Worm (Caenorhabditis elegans): Measurements from ENCODE around the gene B0238.15.

DNA sequence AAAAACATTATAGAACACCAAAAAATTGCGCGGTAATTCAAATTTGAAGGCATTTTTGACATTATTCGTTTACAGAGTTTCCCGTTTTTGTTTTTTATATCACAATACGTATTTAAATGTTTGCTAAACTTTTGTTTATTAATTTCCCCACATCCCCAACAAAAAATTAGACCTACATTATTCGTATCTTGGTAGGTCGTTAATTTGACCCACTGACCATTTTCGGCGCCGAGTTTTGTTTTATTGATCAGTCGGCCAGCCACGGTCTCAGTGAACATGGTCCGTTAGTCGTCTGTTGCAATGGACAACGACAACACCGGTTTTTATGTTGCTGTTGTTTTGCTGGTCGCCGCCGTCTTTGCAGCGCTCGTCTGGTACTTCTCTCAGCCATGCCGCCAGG, at the start of gene B0238.15:
- TF ChIP-seq hif-1 (tag; optimal IDR thresholded peaks at IDR 0.05), result no peak
- TF ChIP-seq nhr-28 (tag; optimal IDR thresholded peaks at IDR 0.05), result no peak
- no peak for TF ChIP-seq mxl-2 (GFP tag; conservative IDR thresholded peaks at IDR 0.05)
- no peak for TF ChIP-seq F37D6.2 (tag; optimal IDR thresholded peaks at IDR 0.05)
- TF ChIP-seq lin-29 (GFP tag; IDR thresholded peaks at IDR 0.05), result no peak
- no peak for TF ChIP-seq nhr-77 (tag; optimal IDR thresholded peaks at IDR 0.05)
- TF ChIP-seq unc-130 (GFP tag; optimal IDR thresholded peaks at IDR 0.05), result no peak
- TF ChIP-seq zip-2 (tag; optimal IDR thresholded peaks at IDR 0.05), result no peak
